Worm (Caenorhabditis elegans): ENCODE data around the gene K09E9.3.
A peak's percentile ranks its signal among the peaks of the same experiment; 100 is the strongest.

Gene K09E9.3

DNA sequence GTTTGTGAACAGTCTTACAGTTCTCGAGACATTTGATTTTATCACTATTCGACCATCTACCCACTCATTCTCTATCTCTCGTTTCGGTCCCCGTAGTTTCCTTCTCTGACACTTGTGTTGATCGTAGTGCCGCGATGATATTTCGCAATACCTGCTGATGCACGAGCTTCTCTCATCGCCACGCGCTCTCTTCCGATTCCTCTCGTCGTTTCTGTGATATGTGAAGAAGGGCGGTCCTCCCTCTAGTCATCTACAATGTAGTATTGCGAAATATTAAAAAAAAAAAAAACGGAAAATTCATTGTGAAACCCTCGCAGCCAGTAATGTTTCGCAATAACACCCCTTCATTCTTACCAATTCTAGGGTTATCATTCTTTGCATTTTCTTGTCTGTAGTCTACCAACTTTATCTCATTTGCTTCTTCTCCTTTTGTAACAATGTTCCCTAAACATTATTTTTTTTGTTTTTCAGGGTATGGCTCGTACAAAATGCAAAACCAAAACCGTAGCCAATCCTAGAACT lies 6.0 kb downstream of the K09E9.3 start, which contains the start of gene nipi-3 (continued):
- TF ChIP-seq ztf-1 (GFP tag; conservative IDR thresholded peaks at IDR 0.05), result no peak
- TF ChIP-seq lin-39 (tag; optimal IDR thresholded peaks at IDR 0.05), result no peak
- TF ChIP-seq skn-1 (tag; optimal IDR thresholded peaks at IDR 0.05), result peak; percentile 87
- peak; percentile 77 for TF ChIP-seq gmeb-1 (tag; optimal IDR thresholded peaks at IDR 0.05)
- TF ChIP-seq nhr-23 (tag; optimal IDR thresholded peaks at IDR 0.05), result no peak

DNA sequence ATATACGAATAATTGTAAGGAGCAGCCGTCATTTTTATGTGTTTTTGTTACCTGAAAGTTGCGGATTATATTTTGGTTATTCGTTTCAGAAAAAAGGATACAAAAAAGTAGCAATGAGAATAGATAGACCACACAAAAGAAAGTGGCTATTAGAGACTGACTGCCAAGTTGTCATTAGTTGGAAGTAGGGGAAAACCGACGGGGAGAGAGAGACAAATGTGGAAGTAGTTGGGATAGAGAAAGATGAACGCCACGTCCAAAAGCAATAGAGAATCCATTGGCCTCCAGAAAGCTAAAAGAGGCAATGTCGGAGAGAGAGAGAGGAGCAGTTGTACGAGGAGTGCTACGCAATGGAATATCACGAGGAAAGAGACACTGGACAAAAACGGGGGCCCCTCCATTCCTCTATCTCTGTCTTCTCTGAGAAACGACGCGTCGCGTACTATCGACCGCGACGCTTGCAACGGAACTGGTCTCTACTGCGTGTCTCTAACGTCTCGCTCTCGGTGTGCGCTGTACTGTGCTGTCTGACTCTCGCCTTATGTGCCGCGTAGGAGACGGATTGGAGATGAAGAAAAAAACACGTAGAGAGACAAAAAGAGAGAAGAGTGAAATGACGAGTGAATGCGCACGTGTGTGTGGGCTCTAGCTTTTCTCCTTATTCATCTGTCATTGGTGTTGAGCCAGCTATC lies 6.9 kb downstream of the K09E9.3 start, which contains the start of gene rab-14:
rab-14 (minus strand) TSS at position 51 of the 692 bp plus-strand sequence.
- peak; percentile 52 for TF ChIP-seq nhr-25 (tag; optimal IDR thresholded peaks at IDR 0.05)
- no peak for TF ChIP-seq ztf-11 (tag; optimal IDR thresholded peaks at IDR 0.05)
- peak; percentile 89 for TF ChIP-seq nhr-129 (tag; optimal IDR thresholded peaks at IDR 0.05)
- peak; percentile 78 for TF ChIP-seq unc-55 (GFP tag; optimal IDR thresholded peaks at IDR 0.05)
- TF ChIP-seq R02D3.7 (tag; optimal IDR thresholded peaks at IDR 0.05), result no peak
- TF ChIP-seq nhr-12 (tag; optimal IDR thresholded peaks at IDR 0.05), result no peak
- TF ChIP-seq zag-1 (tag; optimal IDR thresholded peaks at IDR 0.05), result peak; percentile 84
- no peak for TF ChIP-seq skn-1 (tag; optimal IDR thresholded peaks at IDR 0.05)
- TF ChIP-seq unc-62 (GFP tag; optimal IDR thresholded peaks at IDR 0.05), result no peak
- TF ChIP-seq sem-4 (tag; optimal IDR thresholded peaks at IDR 0.05), result peak; percentile 81
- TF ChIP-seq sma-3 (GFP tag; optimal IDR thresholded peaks at IDR 0.05), result peak; percentile 34
- peak; percentile 66 for TF ChIP-seq lin-13 (GFP tag; optimal IDR thresholded peaks at IDR 0.05)
- no peak for TF ChIP-seq blmp-1 (tag; optimal IDR thresholded peaks at IDR 0.05; ENCODE audit: insufficient read depth)
- peak; percentile 51 for TF ChIP-seq gmeb-1 (tag; optimal IDR thresholded peaks at IDR 0.05)
- peak; percentile 51 for TF ChIP-seq sma-9 (GFP tag; optimal IDR thresholded peaks at IDR 0.05)
- TF ChIP-seq sma-9 (tag; optimal IDR thresholded peaks at IDR 0.05), result no peak
- no peak for TF ChIP-seq nhr-11 (tag; optimal IDR thresholded peaks at IDR 0.05)
- no peak for TF ChIP-seq nhr-77 (tag; optimal IDR thresholded peaks at IDR 0.05)
- peak; percentile 21 for TF ChIP-seq ceh-16 (tag; optimal IDR thresholded peaks at IDR 0.05)
- no peak for TF ChIP-seq elt-1 (tag; optimal IDR thresholded peaks at IDR 0.05)
- TF ChIP-seq nhr-21 (tag; optimal IDR thresholded peaks at IDR 0.05), result peak; percentile 70
- TF ChIP-seq crh-2 (tag; optimal IDR thresholded peaks at IDR 0.05), result peak; percentile 76
- no peak for TF ChIP-seq ztf-1 (GFP tag; conservative IDR thresholded peaks at IDR 0.05)
- TF ChIP-seq mdl-1 (tag; optimal IDR thresholded peaks at IDR 0.05), result peak; percentile 59 to 94
- no peak for TF ChIP-seq ZK546.5 (tag; optimal IDR thresholded peaks at IDR 0.05)
- TF ChIP-seq fos-1 (tag; optimal IDR thresholded peaks at IDR 0.05), result peak; percentile 59
- TF ChIP-seq Y55F3AM.14 (GFP tag; optimal IDR thresholded peaks at IDR 0.05), result peak; percentile 70
- TF ChIP-seq ceh-82 (tag; optimal IDR thresholded peaks at IDR 0.05), result peak; percentile 27
- peak; percentile 70 for TF ChIP-seq ztf-4 (tag; optimal IDR thresholded peaks at IDR 0.05)
- TF ChIP-seq mab-5 (tag; optimal IDR thresholded peaks at IDR 0.05), result peak; percentile 41
- peak; percentile 51 for TF ChIP-seq egl-27 (tag; optimal IDR thresholded peaks at IDR 0.05)
- peak; percentile 80 for TF ChIP-seq F13H6.1 (tag; optimal IDR thresholded peaks at IDR 0.05)
- TF ChIP-seq lin-39 (tag; optimal IDR thresholded peaks at IDR 0.05), result no peak
- peak; percentile 61 for TF ChIP-seq C34F6.9 (tag; optimal IDR thresholded peaks at IDR 0.05)
- TF ChIP-seq lsy-2 (tag; optimal IDR thresholded peaks at IDR 0.05), result peak; percentile 24 to 81
- TF ChIP-seq alr-1 (tag; optimal IDR thresholded peaks at IDR 0.05), result no peak
- TF ChIP-seq aly-2 (tag; optimal IDR thresholded peaks at IDR 0.05), result no peak
- peak; percentile 29 for TF ChIP-seq snpc-4 (tag; optimal IDR thresholded peaks at IDR 0.05)
- TF ChIP-seq dmd-4 (tag; optimal IDR thresholded peaks at IDR 0.05), result no peak
- TF ChIP-seq nhr-237 (tag; optimal IDR thresholded peaks at IDR 0.05), result no peak
- TF ChIP-seq lin-11 (tag; optimal IDR thresholded peaks at IDR 0.05), result peak; percentile 66
